Worm (Caenorhabditis elegans) whole organism, young adult: Measurements from ENCODE around the gene C36C5.12.

Experiments
- F37B4.10 ChIP-seq: fragments of 200-800 bp; sonication (Bioruptor generic); IDR thresholded peaks from 2 replicates; pipeline ENCODE4 v1.3.6; 2022; ENCODE audit warnings: missing genetic modification characterization, missing compliant biosample characterization
- F57A8.1 ChIP-seq: fragments of 200-800 bp; sonication (Bioruptor generic); optimal IDR thresholded peaks from 2 replicates; lab custom pipeline; 2018; ENCODE audit warnings: mild to moderate bottlenecking, missing genetic modification characterization, moderate library complexity, missing compliant biosample characterization
- Y53G8AR.9 ChIP-seq: fragments of 200-800 bp; sonication (Bioruptor generic); conservative IDR thresholded peaks from 2 replicates; pipeline ENCODE4 v1.3.6; 2022; ENCODE audit warnings: missing genetic modification reagents, missing genetic modification characterization, missing compliant biosample characterization
- ama-1 ChIP-seq, 3 experiments: fragments of 150-350 bp in 1 of 3; sonication (generic microtip) in 2 of 3; optimal IDR thresholded peaks; 2 replicates each; lab custom pipeline; 2014 to 2018; ENCODE audit warnings: missing biosample characterization in 2 of 3, missing genetic modification characterization in 2 of 3, missing genetic modification reagents in 2 of 3
- aptf-2 ChIP-seq: fragments of 200-800 bp; sonication (Bioruptor generic); conservative IDR thresholded peaks from 2 replicates; pipeline ENCODE4 v1.3.6; 2022; ENCODE audit warnings: missing genetic modification reagents, missing genetic modification characterization, missing compliant biosample characterization
- attf-3 ChIP-seq: fragments of 200-800 bp; sonication (Bioruptor generic); conservative IDR thresholded peaks from 2 replicates; pipeline ENCODE4 v1.3.6; 2022; ENCODE audit warnings: missing genetic modification reagents, missing genetic modification characterization, missing compliant biosample characterization
- ceh-100 ChIP-seq: fragments of 200-800 bp; sonication (Bioruptor generic); IDR thresholded peaks from 2 replicates; pipeline ENCODE4 v1.3.6; 2022; ENCODE audit warnings: missing genetic modification reagents, missing genetic modification characterization, missing compliant biosample characterization
- dpl-1 ChIP-seq: fragments of 150-350 bp; optimal IDR thresholded peaks from 2 replicates; lab custom pipeline; 2014; ENCODE audit warnings: missing biosample characterization, missing genetic modification reagents, missing genetic modification characterization
- let-607 ChIP-seq, 2 experiments: fragments of 200-800 bp in 1 of 2; sonication (Bioruptor generic) in 1 of 2; sonication (generic microtip) in 1 of 2; optimal IDR thresholded peaks; 2 replicates each; lab custom pipeline; 2016 to 2018; ENCODE audit warnings: mild to moderate bottlenecking in 2 of 2, missing compliant biosample characterization in 2 of 2, missing genetic modification characterization in 2 of 2, moderate library complexity in 2 of 2, missing genotype in 1 of 2
- lin-35 ChIP-seq, 3 experiments: fragments of 150-350 bp in 2 of 3; sonication (generic microtip) in 1 of 3; optimal IDR thresholded peaks; 2 replicates each; lab custom pipeline; 2014 to 2018; ENCODE audit warnings: missing biosample characterization in 3 of 3, missing genetic modification characterization in 3 of 3, missing genetic modification reagents in 3 of 3
- madf-6 ChIP-seq: fragments of 200-800 bp; sonication (Bioruptor generic); IDR thresholded peaks from 2 replicates; pipeline ENCODE4 v1.3.6; 2022; ENCODE audit warnings: missing genetic modification reagents, missing genetic modification characterization, missing compliant biosample characterization
- nfya-1 ChIP-seq: sonication (generic microtip); optimal IDR thresholded peaks from 2 replicates; lab custom pipeline; 2017; ENCODE audit warnings: antibody characterized with exemption, missing compliant biosample characterization, missing genetic modification characterization, borderline replicate concordance; ENCODE audit not compliant: insufficient read depth
- unc-62 ChIP-seq: fragments of 150-350 bp; optimal IDR thresholded peaks from 2 replicates; lab custom pipeline; 2014; ENCODE audit warnings: missing biosample characterization, missing genetic modification reagents, missing genetic modification characterization
- ztf-18 ChIP-seq: sonication (generic microtip); optimal IDR thresholded peaks from 2 replicates; lab custom pipeline; 2016; ENCODE audit warnings: missing genotype, mild to moderate bottlenecking, missing genetic modification characterization, missing compliant biosample characterization

ce11 chrV:3166260-3166659 is 7.1 kb upstream of the C36C5.12 start, which contains the start of gene C36C5.4:
- TF ChIP-seq unc-62 (GFP tag; lab: Kevin White, UChicago) (no peak), dpl-1 (GFP tag; lab: Kevin White, UChicago) (no peak), ama-1 (optimal IDR thresholded peaks at IDR 0.05; lab: Kevin White, UChicago) (no peak), ama-1 (GFP tag; optimal IDR thresholded peaks at IDR 0.05; lab: Kevin White, UChicago) (no peak), Y53G8AR.9 (GFP tag; lab: Robert Waterston, UW) (no peak), nfya-1 (tag; lab: Kevin White, UChicago) (no peak), F37B4.10 (no peak), F57A8.1 (no peak), ztf-18 (tag; lab: Kevin White, UChicago) (no peak), lin-35 (GFP tag; optimal IDR thresholded peaks at IDR 0.05; lab: Kevin White, UChicago) (no peak), let-607 (tag; optimal IDR thresholded peaks at IDR 0.05; lab: Kevin White, UChicago) (no peak), aptf-2 (GFP tag; lab: Robert Waterston, UW) (no peak), ceh-100 (no peak), attf-3 (GFP tag; lab: Robert Waterston, UW) (no peak), madf-6 (GFP tag; lab: Robert Waterston, UW) (no peak)
